Worm (Caenorhabditis elegans) whole organism, early embryonic: ENCODE measurements around the gene C33H5.13.

Source experiments
- B0310.2 ChIP-seq: sonication (generic microtip); optimal IDR thresholded peaks from 2 replicates; lab custom pipeline; 2016; ENCODE audit warnings: mild to moderate bottlenecking, missing genetic modification characterization, missing compliant biosample characterization
- F13C5.2 ChIP-seq: sonication (generic microtip); optimal IDR thresholded peaks from 2 replicates; lab custom pipeline; 2017; ENCODE audit warnings: mild to moderate bottlenecking, missing genetic modification characterization, inconsistent platforms, missing compliant biosample characterization
- aly-1 ChIP-seq: sonication (generic microtip); optimal IDR thresholded peaks from 2 replicates; lab custom pipeline; 2016; ENCODE audit warnings: missing genetic modification characterization, missing compliant biosample characterization
- ama-1 ChIP-seq: fragments of 150-350 bp; optimal IDR thresholded peaks from 2 replicates; lab custom pipeline; 2014
- flt-1 ChIP-seq: fragments of 200-800 bp; sonication (Bioruptor generic); IDR thresholded peaks from 2 replicates; pipeline ENCODE4 v1.3.6; 2022; ENCODE audit warnings: missing genetic modification characterization, missing compliant biosample characterization
- pes-1 ChIP-seq: fragments of 200-800 bp; sonication (Bioruptor generic); IDR thresholded peaks from 2 replicates; pipeline ENCODE4 v1.3.6; 2022; ENCODE audit warnings: missing genetic modification reagents, missing genetic modification characterization, missing compliant biosample characterization
- scrt-1 ChIP-seq: fragments of 200-800 bp; sonication (Bioruptor generic); IDR thresholded peaks from 2 replicates; pipeline ENCODE4 v1.3.6; 2022; ENCODE audit warnings: missing genetic modification characterization, missing compliant biosample characterization
- tbx-11 ChIP-seq: fragments of 200-800 bp; sonication (Bioruptor generic); IDR thresholded peaks from 2 replicates; pipeline ENCODE4 v1.3.6; 2022; ENCODE audit warnings: missing genetic modification characterization, missing compliant biosample characterization

ce11 chrIV:7816402-7817102 lies 24.5 kb upstream of the C33H5.13 start:
- TF ChIP-seq ama-1 (lab: Kevin White, UChicago) (no peak), B0310.2 (no peak), aly-1 (tag; lab: Kevin White, UChicago) (no peak), pes-1 (GFP tag; lab: Robert Waterston, UW) (no peak), F13C5.2 (tag; lab: Kevin White, UChicago) (no peak), tbx-11 (GFP tag; lab: Robert Waterston, UW) (no peak), scrt-1 (GFP tag; lab: Robert Waterston, UW) (no peak), flt-1 (GFP tag; lab: Robert Waterston, UW) (no peak)
